Worm (Caenorhabditis elegans): Measurements from ENCODE around the gene rme-1.
A peak's percentile ranks its signal among the peaks of the same experiment; 100 is the strongest.

rme-1 gene

DNA sequence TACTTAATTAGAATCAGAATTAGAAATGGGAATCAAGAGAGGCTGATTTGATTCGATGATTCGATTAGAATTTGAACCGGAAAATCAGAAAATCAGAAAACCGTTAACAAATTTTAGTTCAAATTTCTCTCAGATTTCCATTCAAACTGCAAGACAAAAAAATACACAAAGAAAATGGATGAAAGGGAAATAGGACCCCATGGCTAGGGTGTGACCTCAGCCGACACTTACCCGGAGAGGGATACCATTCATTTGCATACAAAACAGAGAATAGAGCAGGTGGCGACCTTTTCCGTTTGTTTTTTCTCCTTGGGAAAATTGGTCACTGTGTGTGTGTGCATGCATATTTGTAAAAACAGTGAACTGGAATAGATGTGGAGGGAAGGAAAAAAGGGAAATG is 25.3 kb downstream of the rme-1 start:
- TF ChIP-seq R02D3.7 (tag; optimal IDR thresholded peaks at IDR 0.05) (no peak), unc-62 (GFP tag; optimal IDR thresholded peaks at IDR 0.05) (no peak), pqm-1 (tag; optimal IDR thresholded peaks at IDR 0.05) (no peak), ceh-82 (tag; optimal IDR thresholded peaks at IDR 0.05) (no peak), ztf-4 (tag; optimal IDR thresholded peaks at IDR 0.05) (no peak), ama-1 (optimal IDR thresholded peaks at IDR 0.05) (no peak), skn-1 (tag; optimal IDR thresholded peaks at IDR 0.05) (no peak), fkh-10 (GFP tag; optimal IDR thresholded peaks at IDR 0.05) (no peak), ceh-16 (tag; optimal IDR thresholded peaks at IDR 0.05) (no peak), zag-1 (tag; optimal IDR thresholded peaks at IDR 0.05) (no peak), nhr-11 (tag; optimal IDR thresholded peaks at IDR 0.05) (no peak)

DNA sequence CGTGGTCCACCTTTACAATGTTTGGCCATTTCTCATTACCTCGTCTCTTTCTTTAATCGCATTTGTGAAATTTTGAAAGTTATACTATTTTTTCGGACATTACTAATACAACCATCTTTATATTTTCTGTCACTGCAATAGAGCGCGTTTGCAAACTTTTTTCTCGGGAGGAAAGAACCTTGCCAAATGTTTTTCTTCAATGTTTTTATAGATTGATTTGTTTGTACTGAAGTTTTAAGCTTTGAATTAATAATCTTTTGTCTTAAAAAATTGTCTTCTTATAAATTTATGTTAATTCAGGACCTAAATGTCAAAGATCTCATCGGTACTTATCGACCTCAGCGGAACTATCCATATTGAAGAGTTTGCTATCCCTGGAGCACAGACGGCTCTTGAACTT is 26.2 kb downstream of the rme-1 start, which contains the start of gene K08B12.3:
K08B12.3 (plus strand) TSS at position 301 of the 400 bp plus-strand sequence.
- TF ChIP-seq fkh-2 (tag; optimal IDR thresholded peaks at IDR 0.05) (no peak), pha-4 (tag; optimal IDR thresholded peaks at IDR 0.05) (peak; percentile 44)

DNA sequence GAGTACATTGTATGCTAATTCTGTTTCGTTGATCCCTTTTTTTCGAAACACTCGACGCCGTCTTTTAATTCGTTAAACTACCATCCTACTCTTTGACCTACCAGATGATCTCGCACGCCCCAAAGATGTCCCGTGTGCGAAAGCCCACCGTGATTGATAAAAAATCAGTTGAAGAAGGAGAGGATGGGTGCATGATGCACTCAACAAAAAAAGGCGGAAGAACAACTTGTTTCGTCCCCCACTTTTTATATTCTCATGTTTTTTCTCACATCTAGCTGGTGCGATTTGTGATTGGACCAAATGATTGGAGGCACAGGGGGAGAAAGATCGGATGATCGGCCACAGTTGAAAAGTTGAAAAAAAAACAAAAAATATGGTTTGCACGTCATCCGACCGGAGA is 29.7 kb downstream of the rme-1 start:
- TF ChIP-seq elt-1 (tag; optimal IDR thresholded peaks at IDR 0.05) = no peak
- TF ChIP-seq ceh-16 (tag; optimal IDR thresholded peaks at IDR 0.05) = no peak
- TF ChIP-seq hmg-11 (tag; optimal IDR thresholded peaks at IDR 0.05) = no peak
- TF ChIP-seq pha-4 (tag; optimal IDR thresholded peaks at IDR 0.05) = no peak
- TF ChIP-seq zag-1 (tag; optimal IDR thresholded peaks at IDR 0.05) = no peak
- no peak for TF ChIP-seq ZK546.5 (tag; optimal IDR thresholded peaks at IDR 0.05)
- peak; percentile 30 for TF ChIP-seq nhr-23 (tag; optimal IDR thresholded peaks at IDR 0.05)
- no peak for TF ChIP-seq fkh-10 (GFP tag; optimal IDR thresholded peaks at IDR 0.05)
- TF ChIP-seq nhr-76 (tag; optimal IDR thresholded peaks at IDR 0.05) = peak; percentile 27
- no peak for TF ChIP-seq fos-1 (tag; optimal IDR thresholded peaks at IDR 0.05)
- TF ChIP-seq nhr-43 (tag; optimal IDR thresholded peaks at IDR 0.05; ENCODE audit: poor library complexity, severe bottlenecking) = peak; percentile 77
- no peak for TF ChIP-seq nhr-77 (tag; optimal IDR thresholded peaks at IDR 0.05)
- no peak for TF ChIP-seq nhr-12 (tag; optimal IDR thresholded peaks at IDR 0.05)
- no peak for TF ChIP-seq snpc-4 (tag; optimal IDR thresholded peaks at IDR 0.05)
- TF ChIP-seq fkh-2 (tag; optimal IDR thresholded peaks at IDR 0.05) = no peak
- no peak for TF ChIP-seq lin-39 (tag; optimal IDR thresholded peaks at IDR 0.05)
- no peak for TF ChIP-seq eor-1 (tag; optimal IDR thresholded peaks at IDR 0.05)
- no peak for TF ChIP-seq unc-39 (tag; optimal IDR thresholded peaks at IDR 0.05)
- TF ChIP-seq nhr-25 (tag; optimal IDR thresholded peaks at IDR 0.05) = peak; percentile 42

DNA sequence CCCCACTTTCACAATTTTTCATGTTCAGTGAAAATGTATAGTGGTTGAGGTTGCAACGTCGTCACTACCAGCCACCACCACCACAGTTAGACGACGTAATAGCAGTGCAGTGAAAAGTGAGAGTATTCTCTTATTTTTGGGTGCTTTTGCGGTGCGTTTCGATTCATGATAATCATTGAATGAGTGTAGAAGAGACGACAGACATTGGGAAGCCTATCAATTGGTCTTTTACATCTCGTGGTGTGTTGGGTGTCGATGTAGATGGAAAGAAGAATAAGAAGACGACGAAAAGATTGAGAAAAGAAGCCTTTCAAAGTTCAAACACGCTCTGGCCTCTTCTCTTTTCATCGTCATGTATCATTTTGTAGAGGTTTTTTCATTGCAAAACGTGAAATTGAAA is 31.2 kb downstream of the rme-1 start:
- TF ChIP-seq nhr-25 (tag; optimal IDR thresholded peaks at IDR 0.05) = peak; percentile 94
- TF ChIP-seq pqm-1 (tag; optimal IDR thresholded peaks at IDR 0.05) = peak; percentile 69
- peak in 2 of 3 experiments; percentile 15 to 74 for TF ChIP-seq elt-3 (tag; optimal IDR thresholded peaks at IDR 0.05)
- TF ChIP-seq egl-27 (tag; optimal IDR thresholded peaks at IDR 0.05) = no peak
- TF ChIP-seq zag-1 (tag; optimal IDR thresholded peaks at IDR 0.05) = no peak
- TF ChIP-seq nhr-77 (tag; optimal IDR thresholded peaks at IDR 0.05) = no peak
- TF ChIP-seq nhr-11 (tag; optimal IDR thresholded peaks at IDR 0.05) = no peak
- TF ChIP-seq nhr-28 (tag; optimal IDR thresholded peaks at IDR 0.05) = no peak
- TF ChIP-seq egl-5 (tag; optimal IDR thresholded peaks at IDR 0.05) = no peak
- TF ChIP-seq nhr-76 (tag; optimal IDR thresholded peaks at IDR 0.05) = no peak
- no peak for TF ChIP-seq hmg-11 (tag; optimal IDR thresholded peaks at IDR 0.05)
- peak; percentile 72 for TF ChIP-seq nhr-23 (tag; optimal IDR thresholded peaks at IDR 0.05)
- no peak for TF ChIP-seq skn-1 (tag; optimal IDR thresholded peaks at IDR 0.05)
- TF ChIP-seq nhr-67 (tag; optimal IDR thresholded peaks at IDR 0.05) = no peak
- TF ChIP-seq R02D3.7 (tag; optimal IDR thresholded peaks at IDR 0.05) = peak; percentile 38
- no peak for TF ChIP-seq lin-15B (tag; optimal IDR thresholded peaks at IDR 0.05)
- TF ChIP-seq aly-2 (tag; optimal IDR thresholded peaks at IDR 0.05) = no peak
- TF ChIP-seq daf-12 (tag; optimal IDR thresholded peaks at IDR 0.05) = no peak
- TF ChIP-seq ceh-9 (tag; optimal IDR thresholded peaks at IDR 0.05) = no peak
- TF ChIP-seq eor-1 (tag; optimal IDR thresholded peaks at IDR 0.05) = no peak
- TF ChIP-seq mdl-1 (tag; optimal IDR thresholded peaks at IDR 0.05) = peak; percentile 44
- TF ChIP-seq nhr-237 (tag; optimal IDR thresholded peaks at IDR 0.05) = no peak
- TF ChIP-seq ztf-11 (tag; optimal IDR thresholded peaks at IDR 0.05) = no peak
- no peak for TF ChIP-seq jun-1 (tag; optimal IDR thresholded peaks at IDR 0.05)
- no peak for TF ChIP-seq lsy-12 (tag; optimal IDR thresholded peaks at IDR 0.05)
- TF ChIP-seq ZK546.5 (tag; optimal IDR thresholded peaks at IDR 0.05) = no peak
- no peak for TF ChIP-seq ceh-28 (tag; optimal IDR thresholded peaks at IDR 0.05)
- peak; percentile 31 for TF ChIP-seq mml-1 (tag; optimal IDR thresholded peaks at IDR 0.05)
- TF ChIP-seq unc-39 (tag; optimal IDR thresholded peaks at IDR 0.05) = no peak
- TF ChIP-seq fos-1 (tag; optimal IDR thresholded peaks at IDR 0.05) = no peak
- peak; percentile 53 for TF ChIP-seq nfya-1 (tag; optimal IDR thresholded peaks at IDR 0.05; ENCODE audit: insufficient read depth)
- no peak for TF ChIP-seq pha-4 (tag; optimal IDR thresholded peaks at IDR 0.05)
- no peak for TF ChIP-seq fkh-2 (tag; optimal IDR thresholded peaks at IDR 0.05)
- no peak for TF ChIP-seq ztf-4 (tag; optimal IDR thresholded peaks at IDR 0.05)
- peak; percentile 22 for TF ChIP-seq tbx-2 (tag; optimal IDR thresholded peaks at IDR 0.05)
- no peak for TF ChIP-seq elt-1 (tag; optimal IDR thresholded peaks at IDR 0.05)
- no peak for TF ChIP-seq unc-62 (GFP tag; optimal IDR thresholded peaks at IDR 0.05)
- no peak for TF ChIP-seq fkh-10 (GFP tag; optimal IDR thresholded peaks at IDR 0.05)
- no peak for TF ChIP-seq ceh-16 (tag; optimal IDR thresholded peaks at IDR 0.05)
- TF ChIP-seq elt-2 (tag; optimal IDR thresholded peaks at IDR 0.05) = peak; percentile 30
